Worm (Caenorhabditis elegans): Measurements from ENCODE around the gene nhr-6.

DNA sequence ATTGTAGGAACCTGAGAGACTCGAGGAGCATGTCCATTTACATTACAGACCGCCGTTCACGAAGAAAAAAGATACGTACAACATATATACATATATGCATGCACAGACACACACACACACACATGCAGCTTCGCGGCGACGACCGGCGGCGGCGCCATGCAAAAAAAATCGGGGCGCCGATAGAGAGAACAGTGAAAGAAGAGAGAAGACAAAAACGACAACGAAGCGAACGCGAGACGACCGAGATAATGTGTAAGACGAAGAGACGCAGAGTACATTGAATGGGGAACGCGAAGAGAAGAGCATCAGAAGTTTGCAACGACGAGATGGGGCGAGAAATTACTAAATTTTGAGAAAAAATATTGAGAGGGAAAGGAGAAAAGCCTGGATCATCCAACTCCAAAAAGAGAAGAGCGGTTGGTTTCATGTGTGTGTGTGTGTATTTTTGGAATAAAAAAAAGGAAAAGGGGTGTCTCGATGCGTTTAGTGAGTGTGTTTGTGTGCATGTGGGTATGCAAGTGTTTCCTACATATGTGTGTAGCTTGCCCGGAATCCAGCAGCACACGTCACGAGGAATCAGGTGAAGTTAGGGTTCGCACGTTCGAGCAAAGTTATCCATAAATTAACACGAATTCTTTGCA lies 46.4 kb downstream of the nhr-6 start:
- TF ChIP-seq ztf-11 (tag; optimal IDR thresholded peaks at IDR 0.05): no peak
- TF ChIP-seq pha-4 (tag; optimal IDR thresholded peaks at IDR 0.05): no peak
- no peak for TF ChIP-seq unc-39 (tag; optimal IDR thresholded peaks at IDR 0.05)
- no peak for TF ChIP-seq snpc-4 (tag; optimal IDR thresholded peaks at IDR 0.05)
- TF ChIP-seq nhr-237 (tag; optimal IDR thresholded peaks at IDR 0.05): no peak

Data from whole organism, mixed stage, embryonic.